Fruit fly (Drosophila melanogaster): ENCODE measurements around the gene Alg7.

dm6 chr2L:13219281-13220092 lies 40.4 kb downstream of the Alg7 start, which contains the start of the genes CG9426 and mRF1:
- TF ChIP-seq h (GFP tag; optimal IDR thresholded peaks at IDR 0.05) (peak; percentile 55), CG9705 (GFP tag; optimal IDR thresholded peaks at IDR 0.05) (no peak), GATAd (GFP tag; optimal IDR thresholded peaks at IDR 0.05) (no peak), lola (GFP tag; optimal IDR thresholded peaks at IDR 0.05) (no peak), Rel (GFP tag; optimal IDR thresholded peaks at IDR 0.05) (no peak), Rel (tag; optimal IDR thresholded peaks at IDR 0.05) (peak; percentile 1), fru (GFP tag; optimal IDR thresholded peaks at IDR 0.05) (peak; percentile 0), Hr83 (GFP tag; optimal IDR thresholded peaks at IDR 0.05; ENCODE audit: poor library complexity, severe bottlenecking) (peak; percentile 74), Sp1 (GFP tag; optimal IDR thresholded peaks at IDR 0.05) (no peak), dsf (GFP tag; optimal IDR thresholded peaks at IDR 0.05; ENCODE audit: borderline replicate concordance) (no peak), CG32264 (GFP tag; optimal IDR thresholded peaks at IDR 0.05) (no peak), foxo (GFP tag; optimal IDR thresholded peaks at IDR 0.05) (no peak), Mio (GFP tag; optimal IDR thresholded peaks at IDR 0.05) (no peak)
